Worm (Caenorhabditis elegans): ENCODE data around the gene F13E9.16.
A peak's percentile ranks its signal among the peaks of the same experiment; 100 is the strongest.

The F13E9.16 gene

DNA sequence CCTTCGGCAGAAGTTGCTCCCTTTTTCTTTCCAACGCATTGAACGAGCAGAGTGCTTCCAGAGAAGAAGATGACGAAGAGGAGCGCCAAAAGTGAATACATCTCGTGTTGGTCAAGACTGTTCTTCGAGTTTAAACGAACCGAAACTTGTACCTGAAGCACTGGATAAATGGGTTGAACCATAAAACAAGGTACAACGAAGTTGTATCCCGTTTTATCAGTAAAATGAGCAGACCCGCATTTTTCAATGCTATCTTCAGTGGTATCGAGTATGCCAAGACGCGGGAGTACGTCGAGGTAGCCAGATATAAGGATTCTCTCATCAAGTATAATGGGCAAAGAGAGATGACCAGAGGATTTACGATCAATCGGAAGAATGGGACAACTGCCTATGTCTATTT, at the start of gene F13E9.16:
Gene F13E9.16, minus strand, starts transcription at position 101 of the 400 bp plus-strand sequence.
- TF ChIP-seq nhr-237 (tag; optimal IDR thresholded peaks at IDR 0.05), result no peak
- TF ChIP-seq ceh-82 (tag; optimal IDR thresholded peaks at IDR 0.05), result no peak
- TF ChIP-seq gmeb-1 (tag; optimal IDR thresholded peaks at IDR 0.05), result no peak
- no peak for TF ChIP-seq unc-39 (tag; optimal IDR thresholded peaks at IDR 0.05)
- no peak for TF ChIP-seq blmp-1 (tag; optimal IDR thresholded peaks at IDR 0.05; ENCODE audit: insufficient read depth)
- no peak for TF ChIP-seq lin-39 (tag; optimal IDR thresholded peaks at IDR 0.05)
- no peak for TF ChIP-seq lin-11 (tag; optimal IDR thresholded peaks at IDR 0.05)
- TF ChIP-seq skn-1 (tag; optimal IDR thresholded peaks at IDR 0.05), result no peak
- no peak for TF ChIP-seq nhr-25 (tag; optimal IDR thresholded peaks at IDR 0.05)
- TF ChIP-seq lsy-2 (tag; optimal IDR thresholded peaks at IDR 0.05), result no peak
- TF ChIP-seq aly-2 (tag; optimal IDR thresholded peaks at IDR 0.05), result no peak
- TF ChIP-seq nhr-23 (tag; optimal IDR thresholded peaks at IDR 0.05), result no peak
- TF ChIP-seq R02D3.7 (tag; optimal IDR thresholded peaks at IDR 0.05), result no peak
- TF ChIP-seq mbf-1 (tag; optimal IDR thresholded peaks at IDR 0.05), result no peak
- TF ChIP-seq unc-62 (GFP tag; optimal IDR thresholded peaks at IDR 0.05), result no peak

DNA sequence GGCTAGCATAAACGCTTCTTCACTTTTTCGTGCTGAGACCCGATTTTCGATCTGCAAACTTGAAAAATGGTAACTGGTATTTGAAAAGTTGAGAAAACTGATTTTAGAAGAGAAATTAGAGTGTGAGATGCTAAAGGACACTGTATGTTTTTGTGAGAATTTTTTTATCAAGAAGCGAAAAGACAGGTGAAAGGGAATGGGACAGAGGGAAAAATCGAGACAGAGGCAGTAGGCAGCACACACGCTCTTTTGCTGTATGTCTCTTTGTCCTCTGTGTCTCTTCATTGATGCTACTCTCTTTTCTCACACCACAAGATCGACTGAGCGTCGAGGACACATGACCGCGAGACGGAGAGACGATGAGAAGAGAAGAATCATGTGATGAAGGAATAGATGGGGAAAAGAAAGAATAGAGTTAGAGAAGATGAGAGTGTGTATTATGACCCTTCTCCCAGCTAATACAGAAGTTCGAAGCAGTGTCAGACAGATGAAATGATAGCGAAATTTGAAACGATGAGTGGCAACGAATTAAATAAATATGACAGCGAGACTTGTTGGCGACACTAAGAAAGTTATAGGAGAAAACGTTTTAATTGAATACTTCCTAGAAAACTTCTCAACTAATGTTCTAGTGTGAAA, 48.8 kb upstream of the F13E9.16 start, which contains the start of gene lgg-2:
Gene lgg-2, minus strand, starts transcription at position 51 of the 639 bp plus-strand sequence.
- TF ChIP-seq C34F6.9 (tag; optimal IDR thresholded peaks at IDR 0.05), result peak; percentile 99
- peak; percentile 98 for TF ChIP-seq sma-3 (GFP tag; optimal IDR thresholded peaks at IDR 0.05)
- TF ChIP-seq crh-2 (tag; optimal IDR thresholded peaks at IDR 0.05), result peak; percentile 98
- no peak for TF ChIP-seq ZK546.5 (tag; optimal IDR thresholded peaks at IDR 0.05)
- peak; percentile 89 for TF ChIP-seq snpc-4 (tag; optimal IDR thresholded peaks at IDR 0.05)
- peak; percentile 98 for TF ChIP-seq F13H6.1 (tag; optimal IDR thresholded peaks at IDR 0.05)
- peak; percentile 53 for TF ChIP-seq lin-39 (tag; optimal IDR thresholded peaks at IDR 0.05)
- TF ChIP-seq nhr-6 (tag; optimal IDR thresholded peaks at IDR 0.05), result peak; percentile 98
- TF ChIP-seq sma-9 (GFP tag; optimal IDR thresholded peaks at IDR 0.05), result peak; percentile 99
- no peak for TF ChIP-seq sma-9 (tag; optimal IDR thresholded peaks at IDR 0.05)
- TF ChIP-seq nhr-237 (tag; optimal IDR thresholded peaks at IDR 0.05), result no peak
- TF ChIP-seq Y55F3AM.14 (GFP tag; optimal IDR thresholded peaks at IDR 0.05), result peak; percentile 94
- peak; percentile 88 for TF ChIP-seq gmeb-1 (tag; optimal IDR thresholded peaks at IDR 0.05)
- TF ChIP-seq R02D3.7 (tag; optimal IDR thresholded peaks at IDR 0.05), result no peak
- peak; percentile 52 for TF ChIP-seq skn-1 (tag; optimal IDR thresholded peaks at IDR 0.05)
- no peak for TF ChIP-seq nhr-11 (tag; optimal IDR thresholded peaks at IDR 0.05)
- TF ChIP-seq nhr-77 (tag; optimal IDR thresholded peaks at IDR 0.05), result no peak
- TF ChIP-seq aly-2 (tag; optimal IDR thresholded peaks at IDR 0.05), result no peak
- peak; percentile 70 for TF ChIP-seq nhr-10 (tag; optimal IDR thresholded peaks at IDR 0.05)
- peak; percentile 38 for TF ChIP-seq nhr-12 (tag; optimal IDR thresholded peaks at IDR 0.05)
- peak; percentile 97 for TF ChIP-seq ztf-4 (tag; optimal IDR thresholded peaks at IDR 0.05)
- no peak for TF ChIP-seq nhr-23 (tag; optimal IDR thresholded peaks at IDR 0.05)
- no peak for TF ChIP-seq dmd-4 (tag; optimal IDR thresholded peaks at IDR 0.05)
- peak; percentile 99 for TF ChIP-seq blmp-1 (tag; optimal IDR thresholded peaks at IDR 0.05; ENCODE audit: insufficient read depth)
- TF ChIP-seq lin-13 (GFP tag; optimal IDR thresholded peaks at IDR 0.05), result peak; percentile 87
- peak; percentile 78 for TF ChIP-seq zag-1 (tag; optimal IDR thresholded peaks at IDR 0.05)
- peak; percentile 98 for TF ChIP-seq nhr-129 (tag; optimal IDR thresholded peaks at IDR 0.05)
- peak; percentile 75 to 95 for TF ChIP-seq lsy-2 (tag; optimal IDR thresholded peaks at IDR 0.05)
- TF ChIP-seq alr-1 (tag; optimal IDR thresholded peaks at IDR 0.05), result peak; percentile 56
- peak; percentile 82 for TF ChIP-seq lin-11 (tag; optimal IDR thresholded peaks at IDR 0.05)
- TF ChIP-seq nhr-21 (tag; optimal IDR thresholded peaks at IDR 0.05), result peak; percentile 98
- TF ChIP-seq unc-62 (GFP tag; optimal IDR thresholded peaks at IDR 0.05), result peak; percentile 93
- no peak for TF ChIP-seq elt-3 (tag; optimal IDR thresholded peaks at IDR 0.05)
- TF ChIP-seq ztf-1 (GFP tag; conservative IDR thresholded peaks at IDR 0.05), result no peak
- no peak for TF ChIP-seq unc-39 (tag; optimal IDR thresholded peaks at IDR 0.05)
- TF ChIP-seq ama-1 (optimal IDR thresholded peaks at IDR 0.05), result no peak
- peak; percentile 94 for TF ChIP-seq sem-4 (tag; optimal IDR thresholded peaks at IDR 0.05)
- peak; percentile 4 for TF ChIP-seq ztf-11 (tag; optimal IDR thresholded peaks at IDR 0.05)
- TF ChIP-seq mdl-1 (tag; optimal IDR thresholded peaks at IDR 0.05), result peak; percentile 79 to 97
- peak; percentile 92 for TF ChIP-seq mab-5 (tag; optimal IDR thresholded peaks at IDR 0.05)
- TF ChIP-seq mbf-1 (tag; optimal IDR thresholded peaks at IDR 0.05), result no peak
- peak; percentile 21 for TF ChIP-seq ceh-82 (tag; optimal IDR thresholded peaks at IDR 0.05)
- no peak for TF ChIP-seq elt-1 (tag; optimal IDR thresholded peaks at IDR 0.05)
- TF ChIP-seq peb-1 (tag; optimal IDR thresholded peaks at IDR 0.05), result no peak
- TF ChIP-seq unc-55 (GFP tag; optimal IDR thresholded peaks at IDR 0.05), result peak; percentile 80
- peak; percentile 98 for TF ChIP-seq nhr-25 (tag; optimal IDR thresholded peaks at IDR 0.05)
- TF ChIP-seq ceh-16 (tag; optimal IDR thresholded peaks at IDR 0.05), result peak; percentile 57
- peak; percentile 97 for TF ChIP-seq egl-27 (tag; optimal IDR thresholded peaks at IDR 0.05)
- TF ChIP-seq fos-1 (tag; optimal IDR thresholded peaks at IDR 0.05), result peak; percentile 97

All from whole organism, L2 larva.